Worm (Caenorhabditis elegans) whole organism, early embryonic: ENCODE measurements around the gene cpsf-1.

ENCODE experiments used
- B0310.2 ChIP-seq: sonication (generic microtip); optimal IDR thresholded peaks from 2 replicates; lab custom pipeline; 2016; ENCODE audit warnings: mild to moderate bottlenecking, missing genetic modification characterization, missing compliant biosample characterization
- F13C5.2 ChIP-seq: sonication (generic microtip); optimal IDR thresholded peaks from 2 replicates; lab custom pipeline; 2017; ENCODE audit warnings: mild to moderate bottlenecking, missing genetic modification characterization, inconsistent platforms, missing compliant biosample characterization
- aly-1 ChIP-seq: sonication (generic microtip); optimal IDR thresholded peaks from 2 replicates; lab custom pipeline; 2016; ENCODE audit warnings: missing genetic modification characterization, missing compliant biosample characterization
- ama-1 ChIP-seq: fragments of 150-350 bp; optimal IDR thresholded peaks from 2 replicates; lab custom pipeline; 2014
- ceh-13 ChIP-seq: fragments of 200-800 bp; sonication (Bioruptor generic); optimal IDR thresholded peaks from 2 replicates; lab custom pipeline; 2018; ENCODE audit warnings: mild to moderate bottlenecking, missing genetic modification characterization, missing compliant biosample characterization
- ceh-36 ChIP-seq: sonication (generic microtip); optimal IDR thresholded peaks from 2 replicates; lab custom pipeline; 2016; ENCODE audit warnings: missing genetic modification characterization, inconsistent platforms, missing compliant biosample characterization
- ets-7 ChIP-seq: sonication (generic microtip); optimal IDR thresholded peaks from 2 replicates; lab custom pipeline; 2016; ENCODE audit warnings: missing genotype, missing genetic modification characterization, missing compliant biosample characterization
- flt-1 ChIP-seq: fragments of 200-800 bp; sonication (Bioruptor generic); IDR thresholded peaks from 2 replicates; pipeline ENCODE4 v1.3.6; 2022; ENCODE audit warnings: missing genetic modification characterization, missing compliant biosample characterization
- hmbx-1 ChIP-seq: sonication (generic microtip); optimal IDR thresholded peaks from 2 replicates; lab custom pipeline; 2016; ENCODE audit warnings: mild to moderate bottlenecking, missing genetic modification characterization, missing compliant biosample characterization
- hmg-4 ChIP-seq: fragments of 200-800 bp; sonication (Bioruptor generic); optimal IDR thresholded peaks from 2 replicates; lab custom pipeline; 2018; ENCODE audit warnings: mild to moderate bottlenecking, missing genetic modification characterization, missing compliant biosample characterization
- hnd-1 ChIP-seq: sonication (generic microtip); optimal IDR thresholded peaks from 2 replicates; lab custom pipeline; 2016; ENCODE audit warnings: missing genetic modification characterization, missing compliant biosample characterization
- pes-1 ChIP-seq: fragments of 200-800 bp; sonication (Bioruptor generic); IDR thresholded peaks from 2 replicates; pipeline ENCODE4 v1.3.6; 2022; ENCODE audit warnings: missing genetic modification reagents, missing genetic modification characterization, missing compliant biosample characterization
- scrt-1 ChIP-seq: fragments of 200-800 bp; sonication (Bioruptor generic); IDR thresholded peaks from 2 replicates; pipeline ENCODE4 v1.3.6; 2022; ENCODE audit warnings: missing genetic modification characterization, missing compliant biosample characterization
- sea-1 ChIP-seq: fragments of 200-800 bp; sonication (Bioruptor generic); conservative IDR thresholded peaks from 2 replicates; pipeline ENCODE4 v1.3.6; 2022; ENCODE audit warnings: missing genetic modification characterization, missing compliant biosample characterization
- tbx-11 ChIP-seq: fragments of 200-800 bp; sonication (Bioruptor generic); IDR thresholded peaks from 2 replicates; pipeline ENCODE4 v1.3.6; 2022; ENCODE audit warnings: missing genetic modification characterization, missing compliant biosample characterization
- tbx-37 ChIP-seq: fragments of 200-800 bp; sonication (Bioruptor generic); conservative IDR thresholded peaks from 2 replicates; pipeline ENCODE4 v1.3.6; 2022; ENCODE audit warnings: missing genetic modification reagents, missing genetic modification characterization, missing compliant biosample characterization
- tra-4 ChIP-seq: sonication (generic microtip); optimal IDR thresholded peaks from 2 replicates; lab custom pipeline; 2017; ENCODE audit warnings: missing genetic modification characterization, missing compliant biosample characterization

Gene cpsf-1

DNA sequence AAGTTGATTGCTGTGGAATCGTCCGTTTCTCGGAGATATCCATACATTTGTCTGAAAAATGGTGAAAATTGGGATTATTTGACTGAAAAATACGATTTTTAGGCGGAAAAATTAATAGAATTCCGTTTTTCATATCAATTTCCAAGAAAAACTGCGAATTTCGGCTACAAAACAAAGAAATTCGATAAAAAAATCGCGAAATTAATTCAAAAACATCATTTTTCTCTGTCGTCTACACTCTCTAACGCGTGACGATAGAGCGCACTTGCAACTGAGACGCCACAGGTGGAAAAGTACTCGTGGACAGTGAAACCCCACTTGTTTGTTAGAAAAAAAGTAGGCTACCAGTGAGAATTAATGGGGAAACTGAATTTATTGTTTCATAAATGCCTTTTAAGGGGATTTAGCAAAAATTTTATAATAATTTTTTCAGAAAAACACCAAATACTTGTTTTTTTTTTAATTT lies at the start of gene cpsf-1:
cpsf-1 (minus strand) TSS at position 51 of the 466 bp plus-strand sequence.
- TF ChIP-seq tbx-11 (GFP tag; lab: Robert Waterston, UW) (no peak), tbx-37 (GFP tag; lab: Robert Waterston, UW) (peak; percentile 69), F13C5.2 (tag; lab: Kevin White, UChicago) (peak; percentile 61), scrt-1 (GFP tag; lab: Robert Waterston, UW) (no peak), pes-1 (peak; percentile 77), flt-1 (GFP tag; lab: Robert Waterston, UW) (peak; percentile 54; the same call in 1 of the 2 replicates), hmbx-1 (tag; lab: Kevin White, UChicago) (no peak)

DNA sequence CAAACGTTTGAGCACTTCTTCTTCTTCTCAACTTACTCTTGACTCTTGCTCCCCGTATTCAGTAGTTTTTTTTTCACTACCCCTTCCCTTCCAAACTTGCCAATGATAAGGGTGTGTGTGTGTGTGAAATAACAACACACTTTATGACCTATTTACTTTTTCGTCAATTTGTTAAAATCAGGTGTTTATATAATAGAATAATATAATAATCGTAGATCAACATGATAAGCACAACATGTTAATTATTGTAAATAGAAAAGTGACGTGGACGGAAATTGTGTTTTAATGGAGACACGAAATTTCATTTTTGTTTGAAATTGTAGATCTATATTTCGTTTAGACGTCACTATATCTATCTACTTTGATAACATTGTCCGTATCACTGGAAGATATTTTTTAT lies 47.5 kb upstream of the cpsf-1 start:
- TF ChIP-seq ama-1 (lab: Kevin White, UChicago): no peak
- no peak for TF ChIP-seq scrt-1 (GFP tag; lab: Robert Waterston, UW)
- no peak for TF ChIP-seq tbx-37 (GFP tag; lab: Robert Waterston, UW)
- no peak for TF ChIP-seq hnd-1 (tag; lab: Kevin White, UChicago)
- TF ChIP-seq hmg-4 (GFP tag; lab: Kevin White, UChicago): no peak
- no peak for TF ChIP-seq tbx-11 (GFP tag; lab: Robert Waterston, UW)
- TF ChIP-seq sea-1 (GFP tag; lab: Robert Waterston, UW): no peak
- TF ChIP-seq F13C5.2 (tag; lab: Kevin White, UChicago): no peak
- TF ChIP-seq ceh-36: no peak
- TF ChIP-seq flt-1 (GFP tag; lab: Robert Waterston, UW): no peak
- no peak for TF ChIP-seq ets-7
- TF ChIP-seq pes-1: no peak
- no peak for TF ChIP-seq B0310.2 (tag; lab: Kevin White, UChicago)
- no peak for TF ChIP-seq aly-1 (tag; lab: Kevin White, UChicago)

- TF ChIP-seq aly-1 (tag; lab: Kevin White, UChicago) (no peak), pes-1 (no peak), tbx-11 (GFP tag; lab: Robert Waterston, UW) (no peak), ceh-13 (GFP tag; lab: Kevin White, UChicago) (no peak), hnd-1 (tag; lab: Kevin White, UChicago) (no peak), hmg-4 (GFP tag; lab: Kevin White, UChicago) (no peak), hmbx-1 (tag; lab: Kevin White, UChicago) (no peak), tbx-37 (GFP tag; lab: Robert Waterston, UW) (no peak), flt-1 (GFP tag; lab: Robert Waterston, UW) (no peak)
These were observed 44.5 kb upstream of the cpsf-1 start for ce11 chrIV:2077159-2077835.

DNA sequence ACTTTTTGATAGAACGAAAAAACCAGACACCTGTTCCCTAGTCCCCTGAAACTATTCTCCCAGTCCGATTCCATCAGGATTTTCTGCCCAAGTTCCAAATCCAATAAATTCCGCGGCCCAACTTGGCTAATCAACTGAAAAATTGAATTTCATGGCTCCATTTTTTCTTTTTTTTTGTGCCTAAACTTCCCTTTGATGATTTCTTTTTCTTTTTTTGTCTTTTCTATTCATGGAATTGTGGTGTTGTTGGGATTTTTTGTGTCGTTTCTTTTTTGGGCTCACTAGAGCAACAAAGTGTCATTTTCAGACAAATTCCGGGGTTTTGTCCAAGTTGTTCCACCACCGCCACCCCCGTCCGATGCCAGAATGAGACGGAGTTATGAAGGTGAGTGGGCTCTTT lies 33.1 kb upstream of the cpsf-1 start, which contains the start of gene arrd-26:
arrd-26 (plus strand) TSS at position 301 of the 400 bp plus-strand sequence.
- TF ChIP-seq ama-1 (lab: Kevin White, UChicago): no peak
- TF ChIP-seq hnd-1 (tag; lab: Kevin White, UChicago): no peak
- no peak for TF ChIP-seq aly-1 (tag; lab: Kevin White, UChicago)
- TF ChIP-seq tbx-11 (GFP tag; lab: Robert Waterston, UW): no peak
- TF ChIP-seq ceh-36: no peak

DNA sequence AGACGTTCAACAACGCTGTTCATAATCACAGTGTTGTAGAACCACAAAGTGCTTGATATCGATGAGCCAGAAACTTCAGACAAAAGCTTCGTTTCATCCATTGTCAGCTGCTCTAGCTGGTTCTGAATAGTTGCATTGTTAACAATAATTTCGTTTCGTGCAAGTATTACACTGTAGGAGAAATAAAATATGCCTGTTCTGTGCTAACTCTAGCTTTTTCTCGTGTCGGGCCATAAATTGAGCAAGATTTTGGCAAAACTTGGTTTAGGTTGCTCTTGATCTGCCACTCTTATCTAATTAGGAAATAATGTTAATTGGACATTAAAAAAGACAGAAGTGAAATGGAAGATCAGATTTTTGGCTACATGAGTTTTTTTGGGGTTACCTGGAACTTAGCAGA lies 26.2 kb upstream of the cpsf-1 start, which contains the start of gene R05C11.2:
R05C11.2 (minus strand) TSS at position 101 of the 400 bp plus-strand sequence.
- TF ChIP-seq B0310.2 (tag; lab: Kevin White, UChicago) (no peak), sea-1 (GFP tag; lab: Robert Waterston, UW) (no peak), flt-1 (GFP tag; lab: Robert Waterston, UW) (no peak), tra-4 (tag; lab: Kevin White, UChicago) (no peak), ceh-13 (GFP tag; lab: Kevin White, UChicago) (no peak), hmg-4 (GFP tag; lab: Kevin White, UChicago) (no peak), ceh-36 (no peak), pes-1 (no peak), F13C5.2 (tag; lab: Kevin White, UChicago) (no peak), hmbx-1 (tag; lab: Kevin White, UChicago) (no peak), ama-1 (lab: Kevin White, UChicago) (no peak), aly-1 (tag; lab: Kevin White, UChicago) (no peak), ets-7 (no peak), tbx-37 (GFP tag; lab: Robert Waterston, UW) (no peak), scrt-1 (GFP tag; lab: Robert Waterston, UW) (no peak)

- no peak for TF ChIP-seq scrt-1 (GFP tag; lab: Robert Waterston, UW)
- no peak for TF ChIP-seq F13C5.2 (tag; lab: Kevin White, UChicago)
- no peak for TF ChIP-seq sea-1 (GFP tag; lab: Robert Waterston, UW)
- TF ChIP-seq tra-4 (tag; lab: Kevin White, UChicago): no peak
- TF ChIP-seq pes-1: no peak; the same call in 1 of the 2 replicates
- no peak for TF ChIP-seq flt-1 (GFP tag; lab: Robert Waterston, UW)
- no peak for TF ChIP-seq hmbx-1 (tag; lab: Kevin White, UChicago)
- TF ChIP-seq tbx-11 (GFP tag; lab: Robert Waterston, UW): no peak
- no peak for TF ChIP-seq aly-1 (tag; lab: Kevin White, UChicago)
- no peak for TF ChIP-seq ets-7
These were observed 24.7 kb upstream of the cpsf-1 start for ce11 chrIV:2057462-2057861.

- TF ChIP-seq ceh-36: no peak
- TF ChIP-seq hnd-1 (tag; lab: Kevin White, UChicago): no peak
- TF ChIP-seq tbx-11 (GFP tag; lab: Robert Waterston, UW): no peak
- no peak for TF ChIP-seq ceh-13 (GFP tag; lab: Kevin White, UChicago)
- no peak for TF ChIP-seq tbx-37 (GFP tag; lab: Robert Waterston, UW)
These were observed 20.8 kb upstream of the cpsf-1 start for ce11 chrIV:2053591-2053990.
